Fruit fly (Drosophila melanogaster) whole organism, embryonic: ENCODE results near the gene CG13038.

ENCODE experiments used
- CG10366 ChIP-seq: fragments of 200-800 bp; sonication (Bioruptor generic); IDR thresholded peaks from 2 replicates; pipeline ENCODE4 v1.3.6; 2022; ENCODE audit warnings: missing biosample characterization, missing genetic modification characterization
- CG10565 ChIP-seq: fragments of 200-800 bp; sonication (Bioruptor generic); optimal IDR thresholded peaks from 3 replicates; lab custom pipeline; 2016; ENCODE audit warnings: missing biosample characterization, mild to moderate bottlenecking, missing genetic modification characterization
- CG12942 ChIP-seq: fragments of 200-800 bp; sonication (Bioruptor generic); optimal IDR thresholded peaks from 3 replicates; lab custom pipeline; 2016; ENCODE audit warnings: missing biosample characterization, missing genetic modification characterization
- CG13287 ChIP-seq: fragments of 200-800 bp; sonication (Bioruptor generic); IDR thresholded peaks from 2 replicates; pipeline ENCODE4 v1.3.6; 2022; ENCODE audit warnings: missing biosample characterization, missing genetic modification characterization; ENCODE audit not compliant: partially characterized antibody
- CG13775 ChIP-seq: fragments of 200-800 bp; sonication (Bioruptor generic); optimal IDR thresholded peaks from 3 replicates; lab custom pipeline; 2017; ENCODE audit warnings: missing biosample characterization, mild to moderate bottlenecking, missing genetic modification characterization
- CG1602 ChIP-seq: fragments of 200-800 bp; sonication (Bioruptor generic); optimal IDR thresholded peaks from 3 replicates; lab custom pipeline; 2016; ENCODE audit warnings: missing biosample characterization, missing genetic modification characterization
- CG2120 ChIP-seq: fragments of 200-800 bp; sonication (Bioruptor generic); optimal IDR thresholded peaks from 3 replicates; lab custom pipeline; 2016; ENCODE audit warnings: missing biosample characterization, missing genetic modification characterization
- CG30403 ChIP-seq: fragments of 200-800 bp; sonication (Bioruptor generic); optimal IDR thresholded peaks from 3 replicates; lab custom pipeline; 2016; ENCODE audit warnings: missing biosample characterization, missing genetic modification characterization
- CG4707 ChIP-seq: fragments of 200-800 bp; sonication (Bioruptor generic); optimal IDR thresholded peaks from 2 replicates; lab custom pipeline; 2018; ENCODE audit warnings: missing biosample characterization, mild to moderate bottlenecking, missing genetic modification characterization, moderate library complexity
- CG4730 ChIP-seq: fragments of 200-800 bp; sonication (Bioruptor generic); IDR thresholded peaks from 2 replicates; pipeline ENCODE4 v1.3.6; 2022; ENCODE audit warnings: missing biosample characterization, missing genetic modification characterization
- CG5180 ChIP-seq: fragments of 200-800 bp; sonication (Bioruptor generic); optimal IDR thresholded peaks from 3 replicates; lab custom pipeline; 2017; ENCODE audit warnings: missing biosample characterization, missing genetic modification characterization, mild to moderate bottlenecking, moderate library complexity, missing genetic modification reagents
- CG6813 ChIP-seq: fragments of 200-800 bp; sonication (Bioruptor generic); optimal IDR thresholded peaks from 2 replicates; lab custom pipeline; 2017; ENCODE audit warnings: missing biosample characterization, missing genetic modification characterization, mild to moderate bottlenecking, moderate library complexity, missing genetic modification reagents
- CG7271 ChIP-seq: fragments of 200-800 bp; sonication (Bioruptor generic); optimal IDR thresholded peaks from 2 replicates; lab custom pipeline; 2018; ENCODE audit warnings: missing biosample characterization, mild to moderate bottlenecking, missing genetic modification characterization, moderate library complexity
- CG7357 ChIP-seq: fragments of 200-800 bp; sonication (Bioruptor generic); IDR thresholded peaks from 3 replicates; pipeline ENCODE4 v1.3.6; 2022; ENCODE audit warnings: missing biosample characterization, missing genetic modification characterization
- CG7372 ChIP-seq: fragments of 200-800 bp; sonication (Bioruptor generic); IDR thresholded peaks from 2 replicates; pipeline ENCODE4 v1.3.6; 2022; ENCODE audit warnings: missing biosample characterization, missing genetic modification characterization
- CG7745 ChIP-seq: fragments of 200-800 bp; sonication (Bioruptor generic); optimal IDR thresholded peaks from 2 replicates; lab custom pipeline; 2018; ENCODE audit warnings: missing biosample characterization, mild to moderate bottlenecking, missing genetic modification characterization, moderate library complexity
- CoRest ChIP-seq: fragments of 200-800 bp; sonication (Bioruptor generic); optimal IDR thresholded peaks from 3 replicates; lab custom pipeline; 2018; ENCODE audit warnings: missing biosample characterization, mild to moderate bottlenecking, missing genetic modification characterization, moderate library complexity
- Drgx ChIP-seq: fragments of 200-800 bp; sonication (Bioruptor generic); IDR thresholded peaks from 2 replicates; pipeline ENCODE4 v1.3.6; 2022; ENCODE audit warnings: missing biosample characterization, missing genetic modification characterization
- E2f2 ChIP-seq: fragments of 200-800 bp; sonication (Bioruptor generic); IDR thresholded peaks from 2 replicates; pipeline ENCODE4 v1.3.6; 2022; ENCODE audit warnings: missing biosample characterization, missing genetic modification characterization
- Eip74EF ChIP-seq, 2 experiments: fragments of 200-800 bp in 1 of 2; fragments of >200 bp in 1 of 2; sonication (Bioruptor generic) in 1 of 2; optimal IDR thresholded peaks; 2 replicates each; lab custom pipeline; 2017 to 2019; ENCODE audit warnings: missing biosample characterization in 2 of 2, missing genetic modification characterization in 2 of 2, mild to moderate bottlenecking in 1 of 2, moderate library complexity in 1 of 2
- Ets97D ChIP-seq: fragments of 200-800 bp; sonication (Bioruptor generic); optimal IDR thresholded peaks from 3 replicates; lab custom pipeline; 2016; ENCODE audit warnings: missing biosample characterization, missing genetic modification characterization
- Hr3 ChIP-seq: fragments of 200-800 bp; sonication (Bioruptor generic); optimal IDR thresholded peaks from 3 replicates; lab custom pipeline; 2016; ENCODE audit warnings: missing biosample characterization, missing genetic modification characterization
- Jarid2 ChIP-seq: fragments of 200-800 bp; sonication (Bioruptor generic); optimal IDR thresholded peaks from 3 replicates; lab custom pipeline; 2017; ENCODE audit warnings: mild to moderate bottlenecking, missing biosample characterization, missing genetic modification reagents, missing genetic modification characterization
- Lim3 ChIP-seq: fragments of 200-800 bp; sonication (Bioruptor generic); IDR thresholded peaks from 2 replicates; pipeline ENCODE4 v1.3.6; 2022; ENCODE audit warnings: missing biosample characterization, missing genetic modification characterization
- Rfx ChIP-seq: fragments of 200-800 bp; sonication (Bioruptor generic); IDR thresholded peaks from 2 replicates; pipeline ENCODE4 v1.3.6; 2022; ENCODE audit warnings: missing biosample characterization, missing genetic modification characterization
- TFAM ChIP-seq: fragments of 200-800 bp; sonication (Bioruptor generic); optimal IDR thresholded peaks from 2 replicates; lab custom pipeline; 2017; ENCODE audit warnings: missing biosample characterization, missing genetic modification characterization, inconsistent platforms
- al ChIP-seq: fragments of 200-800 bp; sonication (Bioruptor generic); IDR thresholded peaks from 2 replicates; pipeline ENCODE4 v1.3.6; 2022; ENCODE audit warnings: missing biosample characterization, missing genetic modification characterization
- bowl ChIP-seq: fragments of 200-800 bp; sonication (Bioruptor generic); IDR thresholded peaks from 2 replicates; pipeline ENCODE4 v1.3.6; 2022; ENCODE audit warnings: missing biosample characterization, missing genetic modification characterization
- cas ChIP-seq: fragments of 200-800 bp; sonication (Bioruptor generic); IDR thresholded peaks from 2 replicates; pipeline ENCODE4 v1.3.6; 2022; ENCODE audit warnings: missing biosample characterization, missing genetic modification characterization
- caup ChIP-seq: fragments of 200-800 bp; sonication (Bioruptor generic); optimal IDR thresholded peaks from 3 replicates; lab custom pipeline; 2017; ENCODE audit warnings: missing biosample characterization, mild to moderate bottlenecking, missing genetic modification characterization, moderate library complexity; ENCODE audit not compliant: severe bottlenecking
- crol ChIP-seq: fragments of 200-800 bp; sonication (Bioruptor generic); IDR thresholded peaks from 2 replicates; pipeline ENCODE4 v1.3.6; 2022; ENCODE audit warnings: missing biosample characterization, missing genetic modification characterization
- crp ChIP-seq, 2 experiments: fragments of 200-800 bp; sonication (Bioruptor generic); optimal IDR thresholded peaks; 2 replicates in 1 of 2; 3 replicates in 1 of 2; lab custom pipeline; 2017; ENCODE audit warnings: missing biosample characterization in 2 of 2, missing genetic modification characterization in 2 of 2, mild to moderate bottlenecking in 1 of 2, moderate library complexity in 1 of 2
- dan ChIP-seq: fragments of 200-800 bp; sonication (Bioruptor generic); IDR thresholded peaks from 2 replicates; pipeline ENCODE4 v1.3.6; 2022; ENCODE audit warnings: missing biosample characterization, missing genetic modification characterization
- dmrt11E ChIP-seq: fragments of 200-800 bp; sonication (Bioruptor generic); optimal IDR thresholded peaks from 3 replicates; lab custom pipeline; 2018; ENCODE audit warnings: missing biosample characterization, mild to moderate bottlenecking, missing genetic modification characterization, moderate library complexity
- dmrt99B ChIP-seq: fragments of 200-800 bp; sonication (Bioruptor generic); optimal IDR thresholded peaks from 2 replicates; lab custom pipeline; 2018; ENCODE audit warnings: missing biosample characterization, mild to moderate bottlenecking, missing genetic modification characterization, moderate library complexity
- esg ChIP-seq: fragments of 200-800 bp; sonication (Bioruptor generic); conservative IDR thresholded peaks from 2 replicates; pipeline ENCODE4 v1.3.6; 2022; ENCODE audit warnings: missing biosample characterization, missing genetic modification characterization
- eve ChIP-seq, 2 experiments: fragments of >200 bp; optimal IDR thresholded peaks; 2 replicates each; lab custom pipeline; 2017; ENCODE audit warnings: missing biosample characterization in 2 of 2, missing genetic modification characterization in 2 of 2
- gcm2 ChIP-seq: fragments of 200-800 bp; sonication (Bioruptor generic); optimal IDR thresholded peaks from 2 replicates; lab custom pipeline; 2016; ENCODE audit warnings: missing biosample characterization, missing genetic modification characterization
- ind ChIP-seq: fragments of 200-800 bp; sonication (Bioruptor generic); optimal IDR thresholded peaks from 3 replicates; lab custom pipeline; 2016; ENCODE audit warnings: missing biosample characterization, missing genetic modification characterization
- kah ChIP-seq: fragments of 200-800 bp; sonication (Bioruptor generic); optimal IDR thresholded peaks from 2 replicates; lab custom pipeline; 2018; ENCODE audit warnings: missing biosample characterization, mild to moderate bottlenecking, missing genetic modification characterization
- kay ChIP-seq: fragments of 200-800 bp; sonication (Bioruptor generic); optimal IDR thresholded peaks from 2 replicates; lab custom pipeline; 2016; ENCODE audit warnings: missing biosample characterization, missing genetic modification characterization
- maf-S ChIP-seq: fragments of 200-800 bp; sonication (Bioruptor generic); optimal IDR thresholded peaks from 2 replicates; lab custom pipeline; 2016; ENCODE audit warnings: missing biosample characterization, missing genetic modification characterization
- org-1 ChIP-seq: fragments of 200-800 bp; sonication (Bioruptor generic); optimal IDR thresholded peaks from 2 replicates; lab custom pipeline; 2017; ENCODE audit warnings: missing biosample characterization, missing genetic modification characterization
- prd ChIP-seq, 3 experiments: fragments of >200 bp in 2 of 3; fragments of 200-800 bp in 1 of 3; sonication (Bioruptor generic) in 1 of 3; optimal IDR thresholded peaks in 2 of 3; IDR thresholded peaks in 1 of 3; 2 replicates in 2 of 3; 3 replicates in 1 of 3; pipeline versions ENCODE4 v1.3.6 to Lab custom; 2017 to 2022; ENCODE audit warnings: missing biosample characterization in 1 of 3, missing genetic modification characterization in 1 of 3
- seq ChIP-seq: fragments of 200-800 bp; sonication (Bioruptor generic); IDR thresholded peaks from 2 replicates; pipeline ENCODE4 v1.3.6; 2022; ENCODE audit warnings: missing biosample characterization, missing genetic modification characterization
- sug ChIP-seq: fragments of 200-800 bp; optimal IDR thresholded peaks from 2 replicates; lab custom pipeline; 2019; ENCODE audit warnings: missing biosample characterization, mild to moderate bottlenecking, missing genetic modification characterization, moderate library complexity
- tap ChIP-seq: fragments of 200-800 bp; optimal IDR thresholded peaks from 3 replicates; lab custom pipeline; 2019; ENCODE audit warnings: missing biosample characterization, mild to moderate bottlenecking, missing genetic modification characterization, moderate library complexity
- vnd ChIP-seq: fragments of 200-800 bp; sonication (Bioruptor generic); IDR thresholded peaks from 3 replicates; pipeline ENCODE4 v1.3.6; 2022; ENCODE audit warnings: missing biosample characterization, missing genetic modification characterization; ENCODE audit not compliant: partially characterized antibody
- vvl ChIP-seq: fragments of 200-800 bp; sonication (Bioruptor generic); IDR thresholded peaks from 2 replicates; pipeline ENCODE4 v1.3.6; 2022; ENCODE audit warnings: missing biosample characterization, missing genetic modification characterization
- wek ChIP-seq: fragments of 200-800 bp; sonication (Bioruptor generic); optimal IDR thresholded peaks from 3 replicates; lab custom pipeline; 2018; ENCODE audit warnings: missing biosample characterization, mild to moderate bottlenecking, missing genetic modification characterization, moderate library complexity

CG13038 gene

DNA sequence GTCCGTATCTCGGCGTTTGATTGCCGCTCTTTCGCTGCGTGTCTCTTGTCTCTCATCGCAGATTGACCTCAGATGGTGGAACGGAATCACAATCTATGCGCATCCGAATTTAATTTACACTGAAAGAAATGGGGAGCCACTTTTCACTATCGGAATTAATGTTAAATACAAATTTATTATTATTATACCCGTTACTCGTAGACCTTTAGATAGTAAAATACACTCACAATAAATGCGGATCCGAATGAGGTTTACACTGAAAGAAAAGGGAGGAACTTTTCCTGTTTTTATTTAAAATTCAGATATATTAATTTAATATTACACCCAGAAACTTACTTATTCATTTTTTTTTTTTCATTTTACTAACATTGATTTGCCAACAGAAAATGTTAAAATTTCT is 38.6 kb downstream of the CG13038 start (continued):
- TF ChIP-seq Jarid2: no peak
- TF ChIP-seq kay: no peak
- TF ChIP-seq gcm2 (GFP tag; lab: Kevin White, UChicago): no peak
- TF ChIP-seq CG10366 (GFP tag; lab: Robert Waterston, UW): no peak; the same call in 1 of the 2 replicates
- TF ChIP-seq CG13287 (GFP tag; lab: Robert Waterston, UW): no peak
- no peak for TF ChIP-seq kah (GFP tag; lab: Kevin White, UChicago)
- TF ChIP-seq Ets97D: no peak
- peak; percentile 5 for TF ChIP-seq tap (tag; lab: Kevin White, UChicago)
- no peak for TF ChIP-seq wek (GFP tag; lab: Kevin White, UChicago)
- TF ChIP-seq cas (GFP tag; lab: Robert Waterston, UW): no peak
- 0 out of 3 replicates have a peak, but pooled peaks have one; percentile 21 for TF ChIP-seq CG7357 (GFP tag; lab: Robert Waterston, UW)
- TF ChIP-seq CG12942 (GFP tag; lab: Kevin White, UChicago): no peak
- no peak for TF ChIP-seq CG7271
- peak; percentile 50; the same call in 1 of the 2 replicates for TF ChIP-seq CG4730 (GFP tag; lab: Robert Waterston, UW)
- TF ChIP-seq CG1602 (GFP tag; lab: Kevin White, UChicago): no peak
- no peak for TF ChIP-seq CG5180 (GFP tag; lab: Kevin White, UChicago)
- TF ChIP-seq sug: no peak
- TF ChIP-seq Rfx (GFP tag; lab: Robert Waterston, UW): peak; percentile 38; the same call in 1 of the 2 replicates
- peak; percentile 64; the same call in 1 of the 2 replicates for TF ChIP-seq esg (GFP tag; lab: Robert Waterston, UW)
- TF ChIP-seq org-1: no peak
- TF ChIP-seq Drgx: no peak
- TF ChIP-seq dmrt11E: no peak
- TF ChIP-seq prd (optimal IDR thresholded peaks at IDR 0.05; lab: Kevin White, UChicago): no peak
- TF ChIP-seq prd (GFP tag; IDR thresholded peaks at IDR 0.05; lab: Robert Waterston, UW): peak; percentile 38; the same call in 1 of the 3 replicates
- TF ChIP-seq CG4707 (GFP tag; lab: Kevin White, UChicago): no peak
- TF ChIP-seq Lim3: no peak
- TF ChIP-seq crol (GFP tag; lab: Robert Waterston, UW): no peak
- no peak for TF ChIP-seq al
- TF ChIP-seq ind: peak; percentile 23
- no peak for TF ChIP-seq bowl (GFP tag; lab: Robert Waterston, UW)
- TF ChIP-seq crp (GFP tag; optimal IDR thresholded peaks at IDR 0.05; lab: Kevin White, UChicago): no peak
- no peak for TF ChIP-seq TFAM
- TF ChIP-seq Eip74EF (GFP tag; optimal IDR thresholded peaks at IDR 0.05; lab: Kevin White, UChicago): no peak
- TF ChIP-seq seq (GFP tag; lab: Robert Waterston, UW): peak; percentile 73
- TF ChIP-seq dan (GFP tag; lab: Robert Waterston, UW): no peak
- no peak for TF ChIP-seq vnd (GFP tag; lab: Robert Waterston, UW)
- no peak for TF ChIP-seq CG10565 (GFP tag; lab: Kevin White, UChicago)
- TF ChIP-seq CG7745: no peak
- peak; percentile 11 for TF ChIP-seq CG13775
- TF ChIP-seq dmrt99B: peak; percentile 43
- TF ChIP-seq Hr3: peak; percentile 24
- no peak for TF ChIP-seq CG2120 (GFP tag; lab: Kevin White, UChicago)
- no peak for TF ChIP-seq CG6813 (GFP tag; lab: Kevin White, UChicago)
- TF ChIP-seq CG30403 (GFP tag; lab: Kevin White, UChicago): peak; percentile 48
- no peak for TF ChIP-seq caup (GFP tag; lab: Kevin White, UChicago)
- TF ChIP-seq E2f2 (GFP tag; lab: Robert Waterston, UW): peak; percentile 22; the same call in 1 of the 2 replicates
- TF ChIP-seq eve (GFP tag; optimal IDR thresholded peaks at IDR 0.05; lab: Kevin White, UChicago): no peak
- no peak for TF ChIP-seq CG7372 (GFP tag; lab: Robert Waterston, UW)
- peak; percentile 40; the same call in 1 of the 2 replicates for TF ChIP-seq vvl
- TF ChIP-seq CoRest: peak; percentile 20
- TF ChIP-seq maf-S (GFP tag; lab: Kevin White, UChicago): no peak
